Worm (Caenorhabditis elegans): ENCODE results near the gene T20B3.14.

Gene T20B3.14

DNA sequence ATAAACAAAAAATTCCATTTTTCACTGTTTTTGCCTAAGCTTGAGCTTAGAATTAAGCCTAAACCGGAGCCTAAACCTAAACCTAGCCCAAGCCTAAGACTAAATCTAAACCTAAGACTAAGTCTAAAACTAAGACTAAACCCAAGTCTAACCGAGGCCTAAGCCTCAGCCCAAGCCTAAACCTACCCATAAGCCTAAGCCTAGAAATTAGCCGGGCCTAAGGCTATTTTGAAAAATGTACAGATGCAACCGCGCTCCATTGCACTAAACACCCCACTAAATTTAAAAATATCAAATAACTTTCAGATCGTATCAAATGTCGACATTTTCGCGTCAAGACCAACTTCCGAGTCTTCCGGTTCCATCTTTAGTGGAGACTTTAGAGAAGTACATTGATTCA is 5.9 kb downstream of the T20B3.14 start, which contains the start of gene T20B3.1:
TSS of gene T20B3.1 (plus strand) at position 301 of the 400 bp plus-strand sequence.
- no peak for TF ChIP-seq gmeb-2 (tag; optimal IDR thresholded peaks at IDR 0.05)
- TF ChIP-seq ceh-22 (tag; optimal IDR thresholded peaks at IDR 0.05), result no peak
- no peak for TF ChIP-seq sox-4 (tag; optimal IDR thresholded peaks at IDR 0.05)
- no peak for TF ChIP-seq hlh-13 (GFP tag; optimal IDR thresholded peaks at IDR 0.05)
- no peak for TF ChIP-seq pqm-1 (tag; optimal IDR thresholded peaks at IDR 0.05)

ce11 chrV:16814541-16815207 is 6.4 kb downstream of the T20B3.14 start:
- TF ChIP-seq elt-2 (tag; optimal IDR thresholded peaks at IDR 0.05) (peak; percentile 35), madf-2 (tag; optimal IDR thresholded peaks at IDR 0.05) (no peak), K09A11.1 (tag; optimal IDR thresholded peaks at IDR 0.05; ENCODE audit: insufficient read depth) (no peak)

DNA sequence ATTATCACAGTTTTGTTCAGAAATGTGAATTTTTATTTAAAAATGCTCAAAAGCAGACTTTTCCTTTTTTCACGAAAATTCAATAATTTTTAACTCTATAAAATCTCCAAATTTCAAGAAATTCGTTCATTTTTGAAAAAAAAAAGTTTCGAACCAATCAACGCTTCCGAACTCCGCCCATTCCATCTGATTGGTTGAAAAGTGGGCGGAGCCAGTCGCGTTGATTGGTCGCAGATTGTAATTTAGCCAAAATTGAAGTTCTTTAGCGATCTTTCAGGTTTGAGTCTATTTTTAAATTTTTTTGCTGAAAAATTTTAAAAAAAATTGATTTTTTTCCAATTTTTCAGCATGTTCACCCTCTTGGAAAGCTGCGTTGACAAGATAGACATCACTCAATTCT is 8.7 kb downstream of the T20B3.14 start:
- TF ChIP-seq nfya-1 (tag; optimal IDR thresholded peaks at IDR 0.05) (peak; percentile 95), dmd-4 (tag; optimal IDR thresholded peaks at IDR 0.05; ENCODE audit: borderline replicate concordance) (no peak)

ce11 chrV:16811841-16812240 is 9.3 kb downstream of the T20B3.14 start:
- peak; percentile 83 for TF ChIP-seq nfya-1 (tag; optimal IDR thresholded peaks at IDR 0.05)
- TF ChIP-seq ref-2 (tag; optimal IDR thresholded peaks at IDR 0.05), result no peak

DNA sequence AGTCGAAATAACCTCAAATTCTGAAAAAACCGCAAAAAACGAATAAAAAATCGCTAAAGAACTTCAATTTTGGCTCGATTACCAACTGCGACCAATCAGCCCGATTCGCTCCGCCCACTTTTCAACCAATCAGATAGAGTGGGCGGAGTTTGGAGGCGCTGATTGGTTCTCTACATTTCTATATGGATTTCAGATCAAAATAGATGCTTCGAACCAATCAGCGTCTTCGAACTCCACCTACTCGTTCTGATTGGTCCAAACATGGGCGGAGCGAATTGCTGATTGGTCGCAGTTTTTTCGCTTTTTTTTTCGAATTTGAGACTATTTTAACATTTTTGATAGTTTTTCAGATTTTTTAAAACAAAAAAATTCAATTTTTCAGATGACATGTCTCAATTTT is 13.0 kb downstream of the T20B3.14 start:
- TF ChIP-seq nfya-1 (tag; optimal IDR thresholded peaks at IDR 0.05) (peak; percentile 94), nhr-11 (tag; optimal IDR thresholded peaks at IDR 0.05) (no peak)

DNA sequence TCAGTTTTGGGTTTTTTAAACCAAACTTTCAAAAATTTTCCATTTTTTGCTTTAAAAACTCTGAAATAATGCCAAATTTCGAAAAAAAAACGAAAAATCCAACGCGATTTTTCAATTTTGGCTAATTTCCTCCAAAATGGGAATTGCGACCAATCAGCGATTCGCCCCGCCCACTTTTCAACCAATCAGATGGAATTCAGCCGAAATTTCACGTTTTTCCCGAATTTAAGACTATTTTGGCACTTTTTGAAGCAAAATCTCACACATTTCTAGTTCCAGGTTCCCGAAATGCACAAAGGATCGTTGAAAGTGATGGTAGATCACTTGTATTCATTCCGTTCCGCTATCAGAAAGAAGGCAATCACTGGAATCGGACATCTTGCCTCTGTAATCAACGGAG is 16.3 kb downstream of the T20B3.14 start:
- no peak for TF ChIP-seq dve-1 (tag; optimal IDR thresholded peaks at IDR 0.05)
- TF ChIP-seq sox-4 (tag; optimal IDR thresholded peaks at IDR 0.05), result no peak
- peak; percentile 60 for TF ChIP-seq nfya-1 (tag; optimal IDR thresholded peaks at IDR 0.05)

DNA sequence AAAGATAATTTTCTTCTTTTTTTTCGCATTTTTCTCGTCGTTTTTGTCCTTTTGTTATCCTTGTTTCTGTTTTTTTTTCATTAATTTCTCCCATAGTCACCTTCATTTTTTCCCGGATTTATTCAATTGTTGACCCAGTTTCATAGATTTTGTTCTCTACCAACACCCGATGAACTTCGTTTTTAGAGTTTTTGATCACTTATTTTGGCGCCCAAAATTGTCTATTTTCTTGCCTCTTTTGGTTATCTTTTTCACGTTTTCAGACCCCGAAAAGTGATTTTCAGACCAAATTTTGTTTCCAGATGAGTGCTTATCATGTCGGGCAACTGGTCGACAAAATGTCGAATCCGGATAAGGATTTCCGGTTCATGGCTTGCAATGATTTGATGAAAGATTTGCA is 18.5 kb downstream of the T20B3.14 start, which contains the start of gene cand-1:
TSS of gene cand-1 (plus strand) at position 301 of the 400 bp plus-strand sequence.
- TF ChIP-seq ceh-48 (tag; optimal IDR thresholded peaks at IDR 0.05) (no peak), syd-9 (tag; optimal IDR thresholded peaks at IDR 0.05) (no peak), ceh-9 (tag; optimal IDR thresholded peaks at IDR 0.05) (no peak), ttx-3 (tag; optimal IDR thresholded peaks at IDR 0.05) (no peak), hlh-6 (tag; optimal IDR thresholded peaks at IDR 0.05) (no peak)

DNA sequence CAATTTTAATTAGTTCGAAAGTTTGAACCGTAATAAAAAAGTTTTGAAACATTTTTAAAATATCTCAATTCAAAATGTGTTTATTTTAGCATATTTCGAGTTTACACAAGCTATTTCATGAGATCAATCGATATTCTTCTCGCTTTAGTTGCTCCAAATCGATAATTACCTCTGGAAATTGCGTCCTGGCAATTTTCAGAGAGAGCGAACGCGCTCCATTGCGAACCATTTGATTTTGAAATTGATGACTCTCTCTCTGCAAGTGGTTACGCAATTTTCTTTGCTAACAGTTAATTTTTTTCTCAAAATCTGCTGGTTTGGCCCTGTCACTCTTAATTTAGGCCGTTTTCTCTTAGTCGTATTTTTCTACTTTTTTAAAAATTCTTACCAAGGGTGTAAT is 20.6 kb downstream of the T20B3.14 start:
- TF ChIP-seq T23F11.4 (GFP tag; optimal IDR thresholded peaks at IDR 0.05), result no peak
- TF ChIP-seq ceh-34 (tag; optimal IDR thresholded peaks at IDR 0.05), result no peak
- TF ChIP-seq pqm-1 (tag; optimal IDR thresholded peaks at IDR 0.05), result no peak
- TF ChIP-seq npax-4 (tag; optimal IDR thresholded peaks at IDR 0.05), result no peak
- no peak for TF ChIP-seq ztf-16 (tag; optimal IDR thresholded peaks at IDR 0.05)
- TF ChIP-seq ceh-45 (GFP tag; IDR thresholded peaks at IDR 0.05), result no peak
- TF ChIP-seq tbx-2 (tag; optimal IDR thresholded peaks at IDR 0.05), result no peak
- no peak for TF ChIP-seq mec-3 (tag; optimal IDR thresholded peaks at IDR 0.05; ENCODE audit: borderline replicate concordance)
- TF ChIP-seq ceh-6 (GFP tag; optimal IDR thresholded peaks at IDR 0.05), result no peak
- no peak for TF ChIP-seq fax-1 (tag; optimal IDR thresholded peaks at IDR 0.05)
- no peak for TF ChIP-seq lin-11 (tag; optimal IDR thresholded peaks at IDR 0.05)
